Worm (Caenorhabditis elegans) whole organism, young adult: ENCODE results near the gene Y53C12A.6.

ENCODE experiments used
- C17E4.6 ChIP-seq: fragments of 200-800 bp; sonication (Bioruptor generic); IDR thresholded peaks from 2 replicates; pipeline ENCODE4 v1.3.6; 2022; ENCODE audit warnings: missing genetic modification reagents, missing genetic modification characterization, missing compliant biosample characterization
- F33H1.4 ChIP-seq: fragments of 200-800 bp; sonication (Bioruptor generic); IDR thresholded peaks from 2 replicates; pipeline ENCODE4 v1.3.6; 2022; ENCODE audit warnings: missing genetic modification reagents, missing genetic modification characterization, missing compliant biosample characterization
- F55B11.4 ChIP-seq: sonication (generic microtip); optimal IDR thresholded peaks from 2 replicates; lab custom pipeline; 2016; ENCODE audit warnings: missing compliant biosample characterization, missing genetic modification characterization, borderline replicate concordance; ENCODE audit not compliant: insufficient read depth
- T26A5.8 ChIP-seq: sonication (generic microtip); optimal IDR thresholded peaks from 2 replicates; lab custom pipeline; 2016; ENCODE audit warnings: missing genetic modification characterization, missing compliant biosample characterization
- Y67H2A.10 ChIP-seq: fragments of 200-800 bp; sonication (Bioruptor generic); conservative IDR thresholded peaks from 2 replicates; pipeline ENCODE4 v1.3.6; 2022; ENCODE audit warnings: missing genetic modification reagents, missing genetic modification characterization, missing compliant biosample characterization
- ZK185.1 ChIP-seq: sonication (generic microtip); optimal IDR thresholded peaks from 2 replicates; lab custom pipeline; 2016; ENCODE audit warnings: mild to moderate bottlenecking, missing genetic modification characterization, missing compliant biosample characterization; ENCODE audit not compliant: poor library complexity, severe bottlenecking
- aptf-3 ChIP-seq: fragments of 200-800 bp; sonication (Bioruptor generic); IDR thresholded peaks from 2 replicates; pipeline ENCODE4 v1.3.6; 2022; ENCODE audit warnings: missing genetic modification characterization, missing compliant biosample characterization
- attf-3 ChIP-seq: fragments of 200-800 bp; sonication (Bioruptor generic); conservative IDR thresholded peaks from 2 replicates; pipeline ENCODE4 v1.3.6; 2022; ENCODE audit warnings: missing genetic modification reagents, missing genetic modification characterization, missing compliant biosample characterization
- cebp-2 ChIP-seq: fragments of 200-800 bp; sonication (Bioruptor generic); IDR thresholded peaks from 2 replicates; pipeline ENCODE4 v1.3.6; 2022; ENCODE audit warnings: missing genetic modification characterization, missing compliant biosample characterization
- ceh-27 ChIP-seq: fragments of 200-800 bp; sonication (Bioruptor generic); optimal IDR thresholded peaks from 2 replicates; lab custom pipeline; 2018; ENCODE audit warnings: mild to moderate bottlenecking, missing genetic modification characterization, moderate library complexity, missing compliant biosample characterization
- chd-7 ChIP-seq: sonication (generic microtip); optimal IDR thresholded peaks from 2 replicates; lab custom pipeline; 2016; ENCODE audit warnings: mild to moderate bottlenecking, missing genetic modification characterization, moderate library complexity, missing compliant biosample characterization
- egrh-3 ChIP-seq: fragments of 200-800 bp; sonication (Bioruptor generic); IDR thresholded peaks from 2 replicates; pipeline ENCODE4 v1.3.6; 2022; ENCODE audit warnings: missing genetic modification reagents, missing genetic modification characterization, missing compliant biosample characterization
- hmg-1.2 ChIP-seq: fragments of 200-800 bp; sonication (Bioruptor generic); IDR thresholded peaks from 2 replicates; pipeline ENCODE4 v1.3.6; 2022; ENCODE audit warnings: missing genetic modification reagents, missing genetic modification characterization, missing compliant biosample characterization
- hrde-1 ChIP-seq: sonication (generic microtip); optimal IDR thresholded peaks from 2 replicates; lab custom pipeline; 2016; ENCODE audit warnings: missing genetic modification characterization, mild to moderate bottlenecking, missing compliant biosample characterization, moderate library complexity, missing genotype, missing genetic modification reagents, borderline replicate concordance
- let-526 ChIP-seq: fragments of 200-800 bp; sonication (Bioruptor generic); IDR thresholded peaks from 2 replicates; pipeline ENCODE4 v1.3.6; 2022; ENCODE audit warnings: missing genetic modification reagents, missing genetic modification characterization, missing compliant biosample characterization
- lsl-1 ChIP-seq: fragments of 200-800 bp; sonication (Bioruptor generic); optimal IDR thresholded peaks from 2 replicates; lab custom pipeline; 2018; ENCODE audit warnings: mild to moderate bottlenecking, missing genetic modification characterization, moderate library complexity, missing compliant biosample characterization
- madf-10 ChIP-seq: sonication (generic microtip); optimal IDR thresholded peaks from 2 replicates; lab custom pipeline; 2016; ENCODE audit warnings: mild to moderate bottlenecking, missing genetic modification characterization, missing compliant biosample characterization
- madf-6 ChIP-seq: fragments of 200-800 bp; sonication (Bioruptor generic); IDR thresholded peaks from 2 replicates; pipeline ENCODE4 v1.3.6; 2022; ENCODE audit warnings: missing genetic modification reagents, missing genetic modification characterization, missing compliant biosample characterization
- mel-28 ChIP-seq: sonication (generic microtip); optimal IDR thresholded peaks from 2 replicates; lab custom pipeline; 2016; ENCODE audit warnings: borderline replicate concordance, mild to moderate bottlenecking, missing genetic modification characterization, missing compliant biosample characterization
- nfya-2 ChIP-seq: fragments of 200-800 bp; sonication (Bioruptor generic); IDR thresholded peaks from 2 replicates; pipeline ENCODE4 v1.3.6; 2022; ENCODE audit warnings: missing genetic modification reagents, missing genetic modification characterization, missing compliant biosample characterization
- pha-4 ChIP-seq: fragments of 150-350 bp; sonication (generic microtip); optimal IDR thresholded peaks from 2 replicates; lab custom pipeline; 2014; ENCODE audit warnings: missing biosample characterization, missing genetic modification reagents, missing genetic modification characterization
- sptf-2 ChIP-seq: fragments of 200-800 bp; sonication (Bioruptor generic); optimal IDR thresholded peaks from 2 replicates; lab custom pipeline; 2018; ENCODE audit warnings: mild to moderate bottlenecking, missing genetic modification characterization, missing compliant biosample characterization
- tlf-1 ChIP-seq: fragments of 200-800 bp; sonication (Bioruptor generic); optimal IDR thresholded peaks from 2 replicates; lab custom pipeline; 2018; ENCODE audit warnings: mild to moderate bottlenecking, missing genetic modification characterization, missing compliant biosample characterization
- unc-130 ChIP-seq: sonication (generic microtip); optimal IDR thresholded peaks from 2 replicates; lab custom pipeline; 2016; ENCODE audit warnings: missing genetic modification reagents, missing genetic modification characterization, missing compliant biosample characterization
- xnd-1 ChIP-seq: sonication (generic microtip); optimal IDR thresholded peaks from 2 replicates; lab custom pipeline; 2016; ENCODE audit warnings: missing genotype, missing genetic modification reagents, missing genetic modification characterization, missing compliant biosample characterization
- zim-3 ChIP-seq: sonication (generic microtip); optimal IDR thresholded peaks from 2 replicates; lab custom pipeline; 2017; ENCODE audit warnings: mild to moderate bottlenecking, missing genetic modification characterization, moderate library complexity, missing compliant biosample characterization
- ztf-25 ChIP-seq: fragments of 200-800 bp; sonication (Bioruptor generic); IDR thresholded peaks from 2 replicates; pipeline ENCODE4 v1.3.6; 2022; ENCODE audit warnings: missing genetic modification reagents, missing genetic modification characterization, missing compliant biosample characterization

Y53C12A.6 gene

DNA sequence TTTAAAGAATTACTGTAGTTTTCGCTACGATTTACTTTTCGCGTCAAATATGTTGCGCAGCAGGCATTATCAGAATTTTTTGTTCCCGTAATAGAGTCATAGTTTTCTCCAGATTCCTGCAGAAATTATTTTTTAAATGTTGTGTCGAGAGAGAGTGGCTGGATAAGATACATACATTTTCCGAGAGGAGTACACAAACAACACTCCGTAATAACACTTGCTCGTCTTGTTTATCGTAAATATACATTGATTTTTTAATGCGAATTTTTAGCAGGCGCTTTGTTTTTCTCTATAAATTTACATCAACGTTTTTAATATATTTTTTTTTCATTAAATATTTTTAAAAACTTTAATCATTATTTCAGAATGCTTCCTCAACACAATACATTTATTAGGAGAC lies 48.8 kb downstream of the Y53C12A.6 start, which contains the start of gene taf-8:
TSS of gene taf-8 (plus strand) at position 360 of the 400 bp plus-strand sequence.
- TF ChIP-seq C17E4.6 (GFP tag; lab: Robert Waterston, UW) (no peak), hrde-1 (tag; lab: Kevin White, UChicago) (no peak), egrh-3 (GFP tag; lab: Robert Waterston, UW) (no peak), F55B11.4 (tag; lab: Kevin White, UChicago) (no peak), chd-7 (tag; lab: Kevin White, UChicago) (no peak), madf-6 (no peak), madf-10 (tag; lab: Kevin White, UChicago) (no peak), xnd-1 (tag; lab: Kevin White, UChicago) (no peak), F33H1.4 (GFP tag; lab: Robert Waterston, UW) (no peak), aptf-3 (no peak), unc-130 (GFP tag; lab: Kevin White, UChicago) (no peak), let-526 (GFP tag; lab: Robert Waterston, UW) (no peak), nfya-2 (GFP tag; lab: Robert Waterston, UW) (no peak), cebp-2 (GFP tag; lab: Robert Waterston, UW) (no peak), mel-28 (no peak), zim-3 (no peak), hmg-1.2 (GFP tag; lab: Robert Waterston, UW) (peak; percentile 16; the same call in 1 of the 2 replicates), Y67H2A.10 (GFP tag; lab: Robert Waterston, UW) (no peak), sptf-2 (GFP tag; lab: Kevin White, UChicago) (no peak), ceh-27 (GFP tag; lab: Kevin White, UChicago) (no peak), T26A5.8 (no peak), lsl-1 (GFP tag; lab: Kevin White, UChicago) (peak; percentile 73), tlf-1 (GFP tag; lab: Kevin White, UChicago) (no peak), ztf-25 (no peak), pha-4 (tag; lab: Kevin White, UChicago) (no peak), attf-3 (peak; percentile 95)
- TF ChIP-seq, all 124 proteins: peak for 3

DNA sequence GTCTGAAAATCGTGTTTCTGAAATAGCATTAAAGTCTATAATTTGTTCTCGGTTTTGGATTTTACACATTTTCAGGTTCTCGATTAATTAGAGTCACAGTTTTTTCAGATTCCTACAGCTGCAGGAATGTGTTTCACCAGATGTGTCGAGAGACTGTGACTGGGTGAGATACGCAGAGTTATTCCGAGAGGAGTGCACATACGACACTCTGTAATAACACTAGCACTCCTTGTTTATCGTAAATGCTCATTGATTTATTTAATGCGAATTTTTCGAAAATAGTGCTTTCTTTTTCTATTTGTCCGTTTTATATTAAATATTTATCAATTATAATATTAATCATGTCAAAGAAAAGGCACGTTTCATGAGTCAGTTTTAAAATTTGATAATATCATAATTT lies 50.4 kb downstream of the Y53C12A.6 start, which contains the start of gene ZK1320.11:
TSS of gene ZK1320.11 (plus strand) at position 243 of the 400 bp plus-strand sequence.
- TF ChIP-seq ZK185.1 (no peak), hmg-1.2 (GFP tag; lab: Robert Waterston, UW) (peak; percentile 88), attf-3 (0 out of 2 replicates have a peak, but pooled peaks have one; percentile 11)
- TF ChIP-seq, all 124 proteins: peak for 2
